Fruit fly (Drosophila melanogaster) whole organism, embryonic: Measurements from ENCODE around the gene RluA-1.

Experiments
- CG10321 ChIP-seq: fragments of 200-800 bp; sonication (Bioruptor generic); IDR thresholded peaks from 2 replicates; pipeline ENCODE4 v1.3.6; 2022; ENCODE audit warnings: missing biosample characterization, missing genetic modification characterization
- CG12104 ChIP-seq: fragments of 200-800 bp; sonication (Bioruptor generic); optimal IDR thresholded peaks from 3 replicates; lab custom pipeline; 2016; ENCODE audit warnings: missing biosample characterization, missing genetic modification characterization
- CG12299 ChIP-seq: fragments of 200-800 bp; sonication (Bioruptor generic); optimal IDR thresholded peaks from 2 replicates; lab custom pipeline; 2018; ENCODE audit warnings: missing biosample characterization, mild to moderate bottlenecking, missing genetic modification characterization
- CG12659 ChIP-seq: fragments of 200-800 bp; sonication (Bioruptor generic); optimal IDR thresholded peaks from 3 replicates; lab custom pipeline; 2017; ENCODE audit warnings: mild to moderate bottlenecking, missing biosample characterization, missing genetic modification reagents, missing genetic modification characterization
- CG13424 ChIP-seq: fragments of 200-800 bp; sonication (Bioruptor generic); optimal IDR thresholded peaks from 2 replicates; lab custom pipeline; 2019; ENCODE audit warnings: missing biosample characterization, mild to moderate bottlenecking, missing genetic modification characterization, moderate library complexity
- CG14667 ChIP-seq: fragments of 200-800 bp; sonication (Bioruptor generic); IDR thresholded peaks from 2 replicates; pipeline ENCODE4 v1.3.6; 2022; ENCODE audit warnings: missing biosample characterization, missing genetic modification characterization
- CG17829 ChIP-seq: fragments of 200-800 bp; optimal IDR thresholded peaks from 2 replicates; lab custom pipeline; 2019; ENCODE audit warnings: missing biosample characterization, mild to moderate bottlenecking, missing genetic modification characterization, moderate library complexity
- CG2116 ChIP-seq: fragments of 200-800 bp; sonication (Bioruptor generic); optimal IDR thresholded peaks from 3 replicates; lab custom pipeline; 2018; ENCODE audit warnings: missing biosample characterization, mild to moderate bottlenecking, missing genetic modification characterization
- CG31224 ChIP-seq: fragments of 200-800 bp; sonication (Bioruptor generic); IDR thresholded peaks from 2 replicates; pipeline ENCODE4 v1.3.6; 2022; ENCODE audit warnings: missing biosample characterization, missing genetic modification characterization
- CG31365 ChIP-seq: fragments of 200-800 bp; sonication (Bioruptor generic); optimal IDR thresholded peaks from 2 replicates; lab custom pipeline; 2018; ENCODE audit warnings: missing biosample characterization, mild to moderate bottlenecking, missing genetic modification characterization
- CG31388 ChIP-seq: fragments of 200-800 bp; sonication (Bioruptor generic); optimal IDR thresholded peaks from 2 replicates; lab custom pipeline; 2016; ENCODE audit warnings: missing biosample characterization, missing genetic modification characterization
- CG31441 ChIP-seq: fragments of 200-800 bp; sonication (Bioruptor generic); IDR thresholded peaks from 2 replicates; pipeline ENCODE4 v1.3.6; 2022; ENCODE audit warnings: missing biosample characterization, missing genetic modification characterization
- CG6683 ChIP-seq: fragments of 200-800 bp; sonication (Bioruptor generic); optimal IDR thresholded peaks from 2 replicates; lab custom pipeline; 2017; ENCODE audit warnings: missing biosample characterization, mild to moderate bottlenecking, missing genetic modification characterization, missing genetic modification reagents
- CG6854 ChIP-seq: fragments of 200-800 bp; sonication (Bioruptor generic); optimal IDR thresholded peaks from 3 replicates; lab custom pipeline; 2017; ENCODE audit warnings: missing biosample characterization, mild to moderate bottlenecking, missing genetic modification characterization
- CG8924 ChIP-seq: fragments of 200-800 bp; optimal IDR thresholded peaks from 3 replicates; lab custom pipeline; 2019; ENCODE audit warnings: missing biosample characterization, mild to moderate bottlenecking, missing genetic modification characterization, moderate library complexity
- CG9437 ChIP-seq: fragments of 200-800 bp; sonication (Bioruptor generic); optimal IDR thresholded peaks from 2 replicates; lab custom pipeline; 2018; ENCODE audit warnings: missing biosample characterization, mild to moderate bottlenecking, missing genetic modification characterization
- CG9727 ChIP-seq: fragments of 200-800 bp; sonication (Bioruptor generic); optimal IDR thresholded peaks from 3 replicates; lab custom pipeline; 2017; ENCODE audit warnings: missing biosample characterization, mild to moderate bottlenecking, missing genetic modification characterization
- CoRest ChIP-seq: fragments of 200-800 bp; sonication (Bioruptor generic); optimal IDR thresholded peaks from 3 replicates; lab custom pipeline; 2018; ENCODE audit warnings: missing biosample characterization, mild to moderate bottlenecking, missing genetic modification characterization, moderate library complexity
- D19B ChIP-seq: fragments of 200-800 bp; sonication (Bioruptor generic); optimal IDR thresholded peaks from 2 replicates; lab custom pipeline; 2017; ENCODE audit warnings: missing biosample characterization, mild to moderate bottlenecking, missing genetic modification characterization
- Dfd ChIP-seq, 2 experiments: fragments of >200 bp; optimal IDR thresholded peaks; 2 replicates each; lab custom pipeline; 2017; ENCODE audit warnings: missing biosample characterization in 2 of 2, missing genetic modification characterization in 2 of 2
- Doc2 ChIP-seq: fragments of 200-800 bp; sonication (Bioruptor generic); IDR thresholded peaks from 2 replicates; pipeline ENCODE4 v1.3.6; 2022; ENCODE audit warnings: missing biosample characterization, missing genetic modification characterization
- E2f2 ChIP-seq: fragments of 200-800 bp; sonication (Bioruptor generic); IDR thresholded peaks from 2 replicates; pipeline ENCODE4 v1.3.6; 2022; ENCODE audit warnings: missing biosample characterization, missing genetic modification characterization
- ERR ChIP-seq: fragments of 200-800 bp; sonication (Bioruptor generic); optimal IDR thresholded peaks from 2 replicates; lab custom pipeline; 2016; ENCODE audit warnings: missing biosample characterization, missing genetic modification characterization
- Elba2 ChIP-seq: fragments of 200-800 bp; sonication (Bioruptor generic); optimal IDR thresholded peaks from 3 replicates; lab custom pipeline; 2016; ENCODE audit warnings: missing biosample characterization, missing genetic modification characterization
- Hr78 ChIP-seq, 2 experiments: fragments of 200-800 bp in 1 of 2; fragments of >200 bp in 1 of 2; sonication (Bioruptor generic) in 1 of 2; optimal IDR thresholded peaks; 2 replicates each; lab custom pipeline; 2017 to 2019; ENCODE audit warnings: missing biosample characterization in 2 of 2, missing genetic modification characterization in 2 of 2, mild to moderate bottlenecking in 1 of 2, moderate library complexity in 1 of 2
- Hsf ChIP-seq: fragments of 200-800 bp; sonication (Bioruptor generic); optimal IDR thresholded peaks from 3 replicates; lab custom pipeline; 2016; ENCODE audit warnings: missing biosample characterization, missing genetic modification characterization
- Lhr ChIP-seq: fragments of 200-800 bp; sonication (Bioruptor generic); optimal IDR thresholded peaks from 3 replicates; lab custom pipeline; 2017; ENCODE audit warnings: mild to moderate bottlenecking, missing biosample characterization, missing genetic modification reagents, missing genetic modification characterization
- Med ChIP-seq: fragments of 200-800 bp; sonication (Bioruptor generic); peaks from one replicate; lab custom pipeline; 2016; ENCODE audit warnings: missing biosample characterization, missing genetic modification characterization, mild to moderate bottlenecking, inconsistent platforms, moderate library complexity
- NC2β ChIP-seq: fragments of 200-800 bp; sonication (Bioruptor generic); optimal IDR thresholded peaks from 2 replicates; lab custom pipeline; 2016; ENCODE audit warnings: missing biosample characterization, missing genetic modification characterization
- Nf-YC ChIP-seq: fragments of 200-800 bp; optimal IDR thresholded peaks from 3 replicates; lab custom pipeline; 2019; ENCODE audit warnings: missing biosample characterization, mild to moderate bottlenecking, missing genetic modification characterization, moderate library complexity
- Ptx1 ChIP-seq: fragments of 200-800 bp; sonication (Bioruptor generic); IDR thresholded peaks from 2 replicates; pipeline ENCODE4 v1.3.6; 2022; ENCODE audit warnings: missing biosample characterization, missing genetic modification characterization
- Sry-β ChIP-seq: fragments of 200-800 bp; sonication (Bioruptor generic); optimal IDR thresholded peaks from 2 replicates; lab custom pipeline; 2018; ENCODE audit warnings: missing biosample characterization, mild to moderate bottlenecking, missing genetic modification characterization, moderate library complexity
- Sry-δ ChIP-seq: fragments of 200-800 bp; sonication (Bioruptor generic); optimal IDR thresholded peaks from 2 replicates; lab custom pipeline; 2016; ENCODE audit warnings: missing biosample characterization, missing genetic modification characterization
- al ChIP-seq: fragments of 200-800 bp; sonication (Bioruptor generic); IDR thresholded peaks from 2 replicates; pipeline ENCODE4 v1.3.6; 2022; ENCODE audit warnings: missing biosample characterization, missing genetic modification characterization
- bowl ChIP-seq: fragments of 200-800 bp; sonication (Bioruptor generic); IDR thresholded peaks from 2 replicates; pipeline ENCODE4 v1.3.6; 2022; ENCODE audit warnings: missing biosample characterization, missing genetic modification characterization
- cad ChIP-seq: fragments of >200 bp; optimal IDR thresholded peaks from 2 replicates; lab custom pipeline; 2017; ENCODE audit warnings: missing biosample characterization, missing genetic modification characterization
- chn ChIP-seq: fragments of 200-800 bp; sonication (Bioruptor generic); optimal IDR thresholded peaks from 2 replicates; lab custom pipeline; 2016; ENCODE audit warnings: missing biosample characterization, missing genetic modification characterization
- ems ChIP-seq: fragments of 200-800 bp; sonication (Bioruptor generic); optimal IDR thresholded peaks from 3 replicates; lab custom pipeline; 2016; ENCODE audit warnings: missing biosample characterization, missing genetic modification characterization
- h ChIP-seq: fragments of >200 bp; optimal IDR thresholded peaks from 2 replicates; lab custom pipeline; 2017
- mam ChIP-seq: fragments of 200-800 bp; sonication (Bioruptor generic); optimal IDR thresholded peaks from 3 replicates; lab custom pipeline; 2016; ENCODE audit warnings: missing biosample characterization, missing genetic modification characterization
- oc ChIP-seq: fragments of 200-800 bp; sonication (Bioruptor generic); optimal IDR thresholded peaks from 2 replicates; lab custom pipeline; 2018; ENCODE audit warnings: missing biosample characterization, mild to moderate bottlenecking, missing genetic modification characterization, moderate library complexity
- pfk ChIP-seq: fragments of 200-800 bp; sonication (Bioruptor generic); optimal IDR thresholded peaks from 2 replicates; lab custom pipeline; 2018; ENCODE audit warnings: missing biosample characterization, mild to moderate bottlenecking, missing genetic modification characterization, moderate library complexity
- pros ChIP-seq: fragments of 200-800 bp; sonication (Bioruptor generic); optimal IDR thresholded peaks from 3 replicates; lab custom pipeline; 2019; ENCODE audit warnings: missing biosample characterization, mild to moderate bottlenecking, missing genetic modification characterization, moderate library complexity
- ro ChIP-seq: fragments of 200-800 bp; sonication (Bioruptor generic); IDR thresholded peaks from 2 replicates; pipeline ENCODE4 v1.3.6; 2022; ENCODE audit warnings: missing biosample characterization, missing genetic modification characterization
- sens-2 ChIP-seq: fragments of 200-800 bp; sonication (Bioruptor generic); IDR thresholded peaks from 2 replicates; pipeline ENCODE4 v1.3.6; 2022; ENCODE audit warnings: missing biosample characterization, missing genetic modification characterization
- sima ChIP-seq: fragments of 200-800 bp; sonication (Bioruptor generic); optimal IDR thresholded peaks from 2 replicates; lab custom pipeline; 2016; ENCODE audit warnings: missing biosample characterization, missing genetic modification characterization
- tgo ChIP-seq: fragments of 200-800 bp; sonication (Bioruptor generic); IDR thresholded peaks from 3 replicates; pipeline ENCODE4 v1.3.6; 2022; ENCODE audit warnings: missing biosample characterization, missing genetic modification characterization
- trem ChIP-seq: fragments of 200-800 bp; optimal IDR thresholded peaks from 3 replicates; lab custom pipeline; 2019; ENCODE audit warnings: missing biosample characterization, mild to moderate bottlenecking, missing genetic modification characterization, moderate library complexity
- tup ChIP-seq: fragments of 200-800 bp; sonication (Bioruptor generic); optimal IDR thresholded peaks from 2 replicates; lab custom pipeline; 2016; ENCODE audit warnings: missing biosample characterization, mild to moderate bottlenecking, missing genetic modification characterization, moderate library complexity
- twi ChIP-seq: fragments of 200-800 bp; optimal IDR thresholded peaks from 2 replicates; lab custom pipeline; 2019; ENCODE audit warnings: missing biosample characterization, mild to moderate bottlenecking, missing genetic modification characterization, moderate library complexity

RluA-1 gene

DNA sequence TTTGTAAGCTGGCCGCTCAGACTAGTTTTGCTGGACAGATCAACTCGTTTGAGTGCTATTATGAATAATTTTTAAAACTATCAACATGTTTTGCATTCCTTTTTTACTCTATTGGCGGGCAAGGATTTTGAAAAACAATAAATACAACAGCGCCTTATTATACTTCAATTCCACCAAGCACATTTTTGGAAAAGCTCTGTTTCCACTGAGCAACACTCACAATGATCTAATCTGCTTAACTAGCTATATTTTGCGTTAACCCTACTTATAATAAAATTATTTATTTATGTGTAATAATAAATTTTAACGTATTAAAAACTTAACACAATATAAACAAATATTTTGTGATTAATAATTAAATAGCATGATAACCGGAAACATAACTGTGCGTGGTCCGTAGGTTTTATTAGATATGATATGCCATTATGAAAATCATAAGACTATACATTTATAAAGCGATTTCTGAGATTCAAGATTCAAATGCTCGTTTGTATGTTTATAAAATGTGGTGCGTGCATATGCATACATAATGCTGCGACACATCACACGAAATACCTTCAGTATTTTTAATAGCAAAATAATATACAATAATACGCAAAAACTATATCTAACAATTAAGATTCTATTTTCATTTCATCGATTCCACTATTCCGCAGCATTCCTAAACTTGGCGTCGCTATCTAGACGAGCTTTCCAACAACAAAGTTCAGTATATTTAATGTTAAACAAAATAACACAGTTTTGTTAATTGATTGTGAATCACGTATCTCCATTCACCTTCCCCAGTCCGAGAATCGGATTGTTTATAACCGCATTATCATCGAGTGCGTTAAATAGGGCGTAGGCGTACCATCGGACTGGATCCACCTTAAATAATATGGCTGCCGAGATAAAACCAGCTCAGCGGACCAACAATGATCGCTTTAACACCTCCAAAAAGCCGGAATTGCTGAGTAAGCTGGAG is 51.2 kb downstream of the RluA-1 start, which contains the start of the genes pie and Wdfy2 (continued):
- TF ChIP-seq CG13424 (tag; lab: Kevin White, UChicago) (no peak), ems (GFP tag; lab: Kevin White, UChicago) (no peak), CG6854 (no peak), Hsf (no peak), CoRest (peak; percentile 28), CG9727 (GFP tag; lab: Kevin White, UChicago) (no peak), CG31388 (no peak), Sry-β (GFP tag; lab: Kevin White, UChicago) (peak; percentile 36), mam (GFP tag; lab: Kevin White, UChicago) (no peak), tgo (GFP tag; lab: Robert Waterston, UW) (no peak), Lhr (GFP tag; lab: Kevin White, UChicago) (no peak), ro (GFP tag; lab: Robert Waterston, UW) (no peak), al (GFP tag; lab: Robert Waterston, UW) (no peak), CG10321 (GFP tag; lab: Robert Waterston, UW) (no peak), twi (tag; lab: Kevin White, UChicago) (no peak), CG6683 (GFP tag; lab: Kevin White, UChicago) (no peak), pfk (GFP tag; lab: Kevin White, UChicago) (peak; percentile 80), CG2116 (GFP tag; lab: Kevin White, UChicago) (peak; percentile 77), tup (GFP tag; lab: Kevin White, UChicago) (no peak), pros (GFP tag; lab: Kevin White, UChicago) (no peak), CG31224 (GFP tag; lab: Robert Waterston, UW) (no peak), ERR (no peak), Elba2 (GFP tag; lab: Kevin White, UChicago) (no peak), CG17829 (tag; lab: Kevin White, UChicago) (no peak), Nf-YC (tag; lab: Kevin White, UChicago) (peak; percentile 1), Dfd (GFP tag; optimal IDR thresholded peaks at IDR 0.05; lab: Kevin White, UChicago) (peak in 1 of 2 experiments; percentile 66), NC2β (GFP tag; lab: Kevin White, UChicago) (no peak), CG12659 (GFP tag; lab: Kevin White, UChicago) (peak; percentile 36), Med (GFP tag; lab: Kevin White, UChicago) (peak; percentile 65), sima (GFP tag; lab: Kevin White, UChicago) (no peak), CG31441 (GFP tag; lab: Robert Waterston, UW) (no peak), bowl (GFP tag; lab: Robert Waterston, UW) (no peak), CG9437 (GFP tag; lab: Kevin White, UChicago) (no peak), Hr78 (GFP tag; optimal IDR thresholded peaks at IDR 0.05; lab: Kevin White, UChicago) (no peak), trem (tag; lab: Kevin White, UChicago) (peak; percentile 4), CG12104 (GFP tag; lab: Kevin White, UChicago) (no peak), CG14667 (GFP tag; lab: Robert Waterston, UW) (no peak), CG12299 (tag; lab: Kevin White, UChicago) (no peak), Doc2 (GFP tag; lab: Robert Waterston, UW) (no peak), E2f2 (peak; percentile 79), oc (tag; lab: Kevin White, UChicago) (no peak), h (lab: Kevin White, UChicago) (no peak), D19B (no peak), CG8924 (tag; lab: Kevin White, UChicago) (peak; percentile 10), CG31365 (no peak), Ptx1 (GFP tag; lab: Robert Waterston, UW) (0 out of 2 replicates have a peak, but pooled peaks have one; percentile 28), cad (GFP tag; lab: Kevin White, UChicago) (no peak), Sry-δ (GFP tag; lab: Kevin White, UChicago) (no peak), chn (GFP tag; lab: Kevin White, UChicago) (no peak), sens-2 (GFP tag; lab: Robert Waterston, UW) (no peak)
